Worm (Caenorhabditis elegans) whole organism, late embryonic: ENCODE measurements around the gene str-35.
A peak's percentile ranks its signal among the peaks of the same experiment; 100 is the strongest.
"Not testable (repeated sequence)": the region's sequence is repeated elsewhere in the genome, so short reads cannot be mapped to it uniquely, and the experiment has no call there.

Source experiments
- C08G9.2 ChIP-seq: sonication (generic microtip); optimal IDR thresholded peaks from 2 replicates; lab custom pipeline; 2016; ENCODE audit warnings: mild to moderate bottlenecking, missing genetic modification characterization, moderate library complexity, missing compliant biosample characterization
- F13H6.1 ChIP-seq: sonication (generic microtip); optimal IDR thresholded peaks from 2 replicates; lab custom pipeline; 2016; ENCODE audit warnings: missing genetic modification characterization, missing compliant biosample characterization
- K02D7.2 ChIP-seq: sonication (generic microtip); optimal IDR thresholded peaks from 2 replicates; lab custom pipeline; 2017; ENCODE audit warnings: mild to moderate bottlenecking, missing genetic modification characterization, missing compliant biosample characterization
- Y22D7AL.16 ChIP-seq: sonication (generic microtip); optimal IDR thresholded peaks from 2 replicates; lab custom pipeline; 2016; ENCODE audit warnings: missing genetic modification characterization, missing compliant biosample characterization
- ahr-1 ChIP-seq: sonication (generic microtip); optimal IDR thresholded peaks from 2 replicates; lab custom pipeline; 2016; ENCODE audit warnings: missing genetic modification characterization, missing compliant biosample characterization
- ceh-18 ChIP-seq: sonication (generic microtip); optimal IDR thresholded peaks from 2 replicates; lab custom pipeline; 2016; ENCODE audit warnings: missing genetic modification characterization, missing compliant biosample characterization
- ceh-2 ChIP-seq: sonication (generic microtip); optimal IDR thresholded peaks from 2 replicates; lab custom pipeline; 2016; ENCODE audit warnings: missing genotype, missing genetic modification characterization, missing compliant biosample characterization
- ceh-24 ChIP-seq: sonication (generic microtip); optimal IDR thresholded peaks from 2 replicates; lab custom pipeline; 2016; ENCODE audit warnings: mild to moderate bottlenecking, missing genetic modification characterization, missing compliant biosample characterization
- ceh-30 ChIP-seq: fragments of 150-350 bp; optimal IDR thresholded peaks from 2 replicates; lab custom pipeline; 2014; ENCODE audit warnings: missing biosample characterization, missing genetic modification characterization
- ceh-48 ChIP-seq: sonication (generic microtip); optimal IDR thresholded peaks from 2 replicates; lab custom pipeline; 2016; ENCODE audit warnings: missing genetic modification characterization, inconsistent platforms, missing compliant biosample characterization
- ceh-6 ChIP-seq: fragments of 200-800 bp; sonication (Bioruptor generic); optimal IDR thresholded peaks from 2 replicates; lab custom pipeline; 2018; ENCODE audit warnings: mild to moderate bottlenecking, missing genetic modification characterization, missing compliant biosample characterization
- ceh-9 ChIP-seq: sonication (generic microtip); optimal IDR thresholded peaks from 2 replicates; lab custom pipeline; 2016; ENCODE audit warnings: mild to moderate bottlenecking, missing genetic modification characterization, inconsistent platforms, missing compliant biosample characterization
- che-1 ChIP-seq: sonication (generic microtip); optimal IDR thresholded peaks from 2 replicates; lab custom pipeline; 2016; ENCODE audit warnings: mild to moderate bottlenecking, missing genetic modification characterization, missing compliant biosample characterization
- dmd-4 ChIP-seq: sonication (generic microtip); optimal IDR thresholded peaks from 2 replicates; lab custom pipeline; 2016; ENCODE audit warnings: borderline replicate concordance, missing genetic modification characterization, missing compliant biosample characterization
- elt-2 ChIP-seq: sonication (generic microtip); optimal IDR thresholded peaks from 2 replicates; lab custom pipeline; 2016; ENCODE audit warnings: missing genetic modification reagents, missing genetic modification characterization, missing compliant biosample characterization
- elt-4 ChIP-seq: sonication (generic microtip); optimal IDR thresholded peaks from 2 replicates; lab custom pipeline; 2016; ENCODE audit warnings: missing genetic modification characterization, missing compliant biosample characterization
- eyg-1 ChIP-seq: sonication (generic microtip); optimal IDR thresholded peaks from 2 replicates; lab custom pipeline; 2016; ENCODE audit warnings: missing genotype, missing genetic modification characterization, missing compliant biosample characterization
- fkh-10 ChIP-seq: fragments of 150-350 bp; optimal IDR thresholded peaks from 2 replicates; lab custom pipeline; 2014; ENCODE audit warnings: missing biosample characterization, missing genetic modification reagents, missing genetic modification characterization
- hlh-15 ChIP-seq: sonication (generic microtip); optimal IDR thresholded peaks from 2 replicates; lab custom pipeline; 2016; ENCODE audit warnings: missing genetic modification characterization, missing compliant biosample characterization
- hlh-6 ChIP-seq: sonication (generic microtip); optimal IDR thresholded peaks from 2 replicates; lab custom pipeline; 2016; ENCODE audit warnings: missing genotype, missing genetic modification characterization, missing compliant biosample characterization
- hlh-8 ChIP-seq: sonication (generic microtip); optimal IDR thresholded peaks from 2 replicates; lab custom pipeline; 2016; ENCODE audit warnings: missing genotype, missing genetic modification characterization, missing compliant biosample characterization
- lim-6 ChIP-seq: sonication (generic microtip); optimal IDR thresholded peaks from 2 replicates; lab custom pipeline; 2016; ENCODE audit warnings: missing genetic modification characterization, missing compliant biosample characterization
- lin-11 ChIP-seq: fragments of 200-800 bp; sonication (Bioruptor generic); optimal IDR thresholded peaks from 2 replicates; lab custom pipeline; 2018; ENCODE audit warnings: mild to moderate bottlenecking, missing genetic modification characterization, missing compliant biosample characterization
- npax-4 ChIP-seq: sonication (generic microtip); optimal IDR thresholded peaks from 2 replicates; lab custom pipeline; 2016; ENCODE audit warnings: missing genetic modification characterization, missing compliant biosample characterization
- odd-2 ChIP-seq: sonication (generic microtip); optimal IDR thresholded peaks from 2 replicates; lab custom pipeline; 2017; ENCODE audit warnings: antibody characterized with exemption, mild to moderate bottlenecking, missing genetic modification characterization, missing compliant biosample characterization
- pat-9 ChIP-seq: fragments of 200-800 bp; sonication (Bioruptor generic); optimal IDR thresholded peaks from 2 replicates; lab custom pipeline; 2018; ENCODE audit warnings: mild to moderate bottlenecking, missing genetic modification characterization, moderate library complexity, missing compliant biosample characterization
- pqm-1 ChIP-seq: sonication (generic microtip); optimal IDR thresholded peaks from 2 replicates; lab custom pipeline; 2016; ENCODE audit warnings: missing genetic modification characterization, missing compliant biosample characterization
- rnt-1 ChIP-seq: sonication (generic microtip); optimal IDR thresholded peaks from 2 replicates; lab custom pipeline; 2016; ENCODE audit warnings: missing genetic modification characterization, missing compliant biosample characterization
- sox-2 ChIP-seq: fragments of 200-800 bp; sonication (Bioruptor generic); IDR thresholded peaks from 2 replicates; pipeline ENCODE4 v1.3.6; 2022; ENCODE audit warnings: missing genetic modification reagents, missing genetic modification characterization, missing compliant biosample characterization
- syd-9 ChIP-seq: sonication (generic microtip); optimal IDR thresholded peaks from 2 replicates; lab custom pipeline; 2016; ENCODE audit warnings: mild to moderate bottlenecking, missing genetic modification characterization, moderate library complexity, missing compliant biosample characterization
- tbx-2 ChIP-seq: sonication (generic microtip); optimal IDR thresholded peaks from 2 replicates; lab custom pipeline; 2016; ENCODE audit warnings: missing genetic modification characterization, missing compliant biosample characterization
- unc-3 ChIP-seq, 2 experiments: fragments of 200-800 bp in 1 of 2; sonication (Bioruptor generic) in 1 of 2; sonication (generic microtip) in 1 of 2; conservative IDR thresholded peaks in 1 of 2; optimal IDR thresholded peaks in 1 of 2; 2 replicates each; pipeline versions ENCODE4 v1.3.6 to Lab custom; 2016 to 2022; ENCODE audit warnings: missing compliant biosample characterization in 2 of 2, missing genetic modification characterization in 2 of 2, missing genetic modification reagents in 1 of 2
- unc-42 ChIP-seq: sonication (generic microtip); optimal IDR thresholded peaks from 2 replicates; lab custom pipeline; 2016; ENCODE audit warnings: missing genotype, missing genetic modification characterization, missing compliant biosample characterization
- unc-86 ChIP-seq: sonication (generic microtip); optimal IDR thresholded peaks from 2 replicates; lab custom pipeline; 2016; ENCODE audit warnings: missing genetic modification characterization, missing compliant biosample characterization
- ztf-16 ChIP-seq: sonication (generic microtip); optimal IDR thresholded peaks from 2 replicates; lab custom pipeline; 2017; ENCODE audit warnings: missing genetic modification characterization, missing compliant biosample characterization

str-35 gene

ce11 chrV:4474543-4474942, at the start of gene str-35:
TSS of gene str-35 (plus strand) at chrV:4474843.
- not testable (repeated sequence) for TF ChIP-seq ceh-9 (tag; lab: Kevin White, UChicago); ceh-6; ceh-48 (tag; lab: Kevin White, UChicago)

- TF ChIP-seq unc-86 (no peak), hlh-6 (tag; lab: Kevin White, UChicago) (no peak), che-1 (no peak), ceh-30 (tag; lab: Kevin White, UChicago) (no peak), ztf-16 (no peak), Y22D7AL.16 (tag; lab: Kevin White, UChicago) (no peak), lim-6 (tag; lab: Kevin White, UChicago) (no peak), npax-4 (no peak), elt-2 (no peak), hlh-15 (tag; lab: Kevin White, UChicago) (no peak), ceh-2 (tag; lab: Kevin White, UChicago) (no peak), odd-2 (no peak), fkh-10 (GFP tag; lab: Kevin White, UChicago) (no peak), K02D7.2 (tag; lab: Kevin White, UChicago) (no peak), F13H6.1 (tag; lab: Kevin White, UChicago) (no peak), pqm-1 (no peak)
- TF ChIP-seq, all 69 proteins: peak for 0
Measured at ce11 chrV:4428202-4428601, 46.4 kb upstream of the str-35 start, which contains the start of gene Y47D7A.11. TSS of gene Y47D7A.11 (minus strand) at chrV:4428302.

- no peak for TF ChIP-seq elt-4 (tag; lab: Kevin White, UChicago)
- TF ChIP-seq C08G9.2 (tag; lab: Kevin White, UChicago) = no peak
- TF ChIP-seq ahr-1 (tag; lab: Kevin White, UChicago) = no peak
Measured at ce11 chrV:4429576-4429975, 45.1 kb upstream of the str-35 start, which contains the start of gene Y47D7A.12. TSS of gene Y47D7A.12 (minus strand) at chrV:4429676.

- TF ChIP-seq elt-4 (tag; lab: Kevin White, UChicago) (no peak), hlh-6 (tag; lab: Kevin White, UChicago) (no peak), hlh-8 (no peak), dmd-4 (tag; lab: Kevin White, UChicago) (no peak), ceh-6 (no peak), unc-42 (tag; lab: Kevin White, UChicago) (no peak), ceh-24 (tag; lab: Kevin White, UChicago) (no peak), unc-86 (no peak), eyg-1 (no peak), rnt-1 (tag; lab: Kevin White, UChicago) (no peak), syd-9 (no peak), pat-9 (tag; lab: Kevin White, UChicago) (no peak)
Measured at ce11 chrV:4432783-4433237, 41.8 kb upstream of the str-35 start, which contains the start of gene Y47D7A.15. TSS of gene Y47D7A.15 (minus strand) at chrV:4433187.

- TF ChIP-seq Y22D7AL.16 (tag; lab: Kevin White, UChicago) (no peak), dmd-4 (tag; lab: Kevin White, UChicago) (peak; percentile 39)
Measured at ce11 chrV:4435411-4435981, 39.1 kb upstream of the str-35 start, which contains the start of gene Y47D7A.13. TSS of gene Y47D7A.13 (minus strand) at chrV:4435927.

- no peak for TF ChIP-seq hlh-6 (tag; lab: Kevin White, UChicago)
- TF ChIP-seq sox-2 (GFP tag; lab: Robert Waterston, UW) = no peak
- no peak for TF ChIP-seq lin-11
- TF ChIP-seq ceh-30 (tag; lab: Kevin White, UChicago) = no peak
- no peak for TF ChIP-seq ceh-6
- TF ChIP-seq fkh-10 (GFP tag; lab: Kevin White, UChicago) = no peak
- no peak for TF ChIP-seq ceh-9 (tag; lab: Kevin White, UChicago)
- no peak for TF ChIP-seq ceh-18 (tag; lab: Kevin White, UChicago)
- no peak for TF ChIP-seq tbx-2 (tag; lab: Kevin White, UChicago)
- TF ChIP-seq unc-3 (GFP tag; conservative IDR thresholded peaks at IDR 0.05; lab: Robert Waterston, UW) = no peak
- TF ChIP-seq unc-3 (tag; optimal IDR thresholded peaks at IDR 0.05; lab: Kevin White, UChicago) = no peak
Measured at ce11 chrV:4437215-4437614, 37.4 kb upstream of the str-35 start.
